Fruit fly (Drosophila melanogaster) Kc167 (cell line): Measurements from ENCODE around the gene CG31221.

Experiments
- Myc ChIP-seq: fragments of >200 bp; optimal IDR thresholded peaks from 2 replicates; lab custom pipeline; 2017; ENCODE audit warnings: missing external identifiers
- Sin3A ChIP-seq: fragments of >200 bp; optimal IDR thresholded peaks from 2 replicates; lab custom pipeline; 2018; ENCODE audit warnings: missing external identifiers
- h ChIP-seq: fragments of >200 bp; optimal IDR thresholded peaks from 3 replicates; lab custom pipeline; 2018; ENCODE audit warnings: missing external identifiers
- insv ChIP-seq: fragments of >200 bp; optimal IDR thresholded peaks from 3 replicates; lab custom pipeline; 2018; ENCODE audit warnings: missing external identifiers
- psq ChIP-seq: fragments of >200 bp; optimal IDR thresholded peaks from 2 replicates; lab custom pipeline; 2017; ENCODE audit warnings: missing external identifiers

DNA sequence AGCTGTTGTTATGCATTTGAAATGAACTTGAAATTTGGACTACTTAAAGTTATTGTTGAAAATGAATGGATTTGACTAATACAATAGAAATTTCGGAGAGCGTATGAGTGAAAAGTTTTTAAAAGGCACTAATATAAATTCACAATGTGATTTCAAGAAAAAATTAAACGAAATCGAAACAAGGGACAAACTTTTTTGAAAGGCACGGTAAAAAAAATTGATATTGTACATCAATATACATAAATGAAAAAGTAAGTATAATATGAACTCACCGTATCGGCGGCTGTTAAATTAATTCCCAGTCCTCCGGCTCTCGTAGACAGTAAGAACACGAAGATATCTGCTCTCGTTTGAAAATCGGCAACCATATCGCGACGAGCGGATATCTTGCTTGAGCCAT is 14.0 kb upstream of the CG31221 start, which contains the start of gene CG31244:
- TF ChIP-seq insv (no peak), h (lab: Kevin White, UChicago) (no peak), Myc (lab: Kevin White, UChicago) (no peak), Sin3A (no peak), psq (lab: Kevin White, UChicago) (no peak)
